Worm (Caenorhabditis elegans) whole organism, early embryonic: Measurements from ENCODE around the gene C08F8.15.

Source experiments
- ama-1 ChIP-seq: fragments of 150-350 bp; optimal IDR thresholded peaks from 2 replicates; lab custom pipeline; 2014
- ets-7 ChIP-seq: sonication (generic microtip); optimal IDR thresholded peaks from 2 replicates; lab custom pipeline; 2016; ENCODE audit warnings: missing genotype, missing genetic modification characterization, missing compliant biosample characterization
- hmbx-1 ChIP-seq: sonication (generic microtip); optimal IDR thresholded peaks from 2 replicates; lab custom pipeline; 2016; ENCODE audit warnings: mild to moderate bottlenecking, missing genetic modification characterization, missing compliant biosample characterization
- hnd-1 ChIP-seq: sonication (generic microtip); optimal IDR thresholded peaks from 2 replicates; lab custom pipeline; 2016; ENCODE audit warnings: missing genetic modification characterization, missing compliant biosample characterization
- tra-4 ChIP-seq: sonication (generic microtip); optimal IDR thresholded peaks from 2 replicates; lab custom pipeline; 2017; ENCODE audit warnings: missing genetic modification characterization, missing compliant biosample characterization

- no peak for TF ChIP-seq tra-4 (tag; lab: Kevin White, UChicago)
- no peak for TF ChIP-seq hmbx-1 (tag; lab: Kevin White, UChicago)
- TF ChIP-seq hnd-1 (tag; lab: Kevin White, UChicago), result no peak
- TF ChIP-seq ama-1 (lab: Kevin White, UChicago), result no peak
- no peak for TF ChIP-seq ets-7 (tag; lab: Kevin White, UChicago)
These were observed 9.0 kb upstream of the C08F8.15 start, which contains the start of gene nhr-67 for ce11 chrIV:11169652-11170051.
